Worm (Caenorhabditis elegans): ENCODE measurements around the gene dpy-27.

DNA sequence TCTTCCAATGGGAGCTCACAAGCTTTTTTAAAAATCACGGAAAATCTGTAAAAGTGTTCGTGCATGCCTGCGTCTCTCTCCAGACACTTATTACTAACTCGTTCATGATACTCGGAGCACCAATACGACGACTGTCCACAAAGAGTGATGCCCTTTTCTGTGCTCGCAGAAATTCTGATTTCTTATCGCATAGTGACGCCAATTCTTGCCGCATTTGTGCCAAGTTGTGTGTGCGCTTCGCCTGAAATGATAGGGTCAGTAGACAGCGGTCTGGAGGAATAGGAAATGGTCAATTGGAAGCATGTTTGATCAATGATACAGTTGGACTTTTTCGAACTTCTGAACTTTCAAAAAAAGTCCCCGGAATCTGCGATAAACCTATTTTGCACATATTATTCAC lies 55.4 kb downstream of the dpy-27 start:
- TF ChIP-seq F33H1.4 (GFP tag; IDR thresholded peaks at IDR 0.05) (no peak), aptf-2 (GFP tag; conservative IDR thresholded peaks at IDR 0.05) (no peak), snpc-1.1 (tag; optimal IDR thresholded peaks at IDR 0.05; ENCODE audit: insufficient read depth) (no peak), unc-130 (GFP tag; optimal IDR thresholded peaks at IDR 0.05) (no peak), ama-1 (optimal IDR thresholded peaks at IDR 0.05) (no peak), ama-1 (GFP tag; optimal IDR thresholded peaks at IDR 0.05) (no peak), bed-1 (GFP tag; IDR thresholded peaks at IDR 0.05) (no peak), rpc-1 (optimal IDR thresholded peaks at IDR 0.05) (no peak), rpc-1 (tag; optimal IDR thresholded peaks at IDR 0.05) (no peak), aptf-3 (GFP tag; IDR thresholded peaks at IDR 0.05) (no peak)
